Worm (Caenorhabditis elegans): ENCODE results near the gene fbxa-47.

Gene fbxa-47

ce11 chrIII:2205155-2205554, 27.1 kb downstream of the fbxa-47 start:
- TF ChIP-seq him-1 (tag; optimal IDR thresholded peaks at IDR 0.05) (no peak), dao-5 (tag; optimal IDR thresholded peaks at IDR 0.05) (no peak), W03F9.2 (tag; optimal IDR thresholded peaks at IDR 0.05) (no peak)

DNA sequence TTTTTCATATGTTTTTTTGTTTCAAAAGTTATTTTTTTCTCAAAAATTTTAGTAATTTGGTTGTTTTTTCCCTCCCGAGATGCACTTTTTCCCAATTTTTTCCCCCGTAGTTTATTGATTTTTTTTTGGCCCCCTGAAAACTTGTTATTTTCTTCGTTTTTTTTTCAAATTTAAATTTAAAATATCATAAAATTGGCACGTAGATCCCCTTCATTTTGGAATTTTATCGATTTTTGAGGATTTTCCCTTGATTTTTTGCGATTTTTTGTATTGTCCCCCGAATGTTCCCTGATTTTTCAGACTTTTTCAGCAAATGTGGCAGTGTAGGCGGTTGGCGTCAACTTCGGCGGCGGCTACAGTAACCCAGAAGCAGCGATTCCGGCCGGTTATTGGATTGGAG, 34.6 kb downstream of the fbxa-47 start, which contains the start of gene C39B5.6:
Gene C39B5.6 (plus strand): TSS at position 301 of the 400 bp plus-strand sequence.
- no peak for TF ChIP-seq W03F9.2 (tag; optimal IDR thresholded peaks at IDR 0.05)
- no peak for TF ChIP-seq him-1 (tag; optimal IDR thresholded peaks at IDR 0.05)
- no peak for TF ChIP-seq dao-5 (tag; optimal IDR thresholded peaks at IDR 0.05)
